Fruit fly (Drosophila melanogaster) whole organism, wandering third instar larva: ENCODE data around the gene ckd.
A peak's percentile ranks its signal among the peaks of the same experiment; 100 is the strongest.

Experiments
- Abd-B ChIP-seq: fragments of >200 bp; optimal IDR thresholded peaks from 2 replicates; lab custom pipeline; 2017; ENCODE audit warnings: missing biosample characterization, missing genetic modification characterization
- CG32264 ChIP-seq: fragments of 200-800 bp; sonication (Bioruptor generic); optimal IDR thresholded peaks from 2 replicates; lab custom pipeline; 2016; ENCODE audit warnings: missing biosample characterization, missing genetic modification characterization
- CG9705 ChIP-seq: fragments of 200-800 bp; sonication (Bioruptor generic); optimal IDR thresholded peaks from 2 replicates; lab custom pipeline; 2018; ENCODE audit warnings: missing biosample characterization, mild to moderate bottlenecking, missing genetic modification characterization
- CrebA ChIP-seq: fragments of 200-800 bp; sonication (Bioruptor generic); optimal IDR thresholded peaks from 2 replicates; lab custom pipeline; 2016; ENCODE audit warnings: missing biosample characterization, mild to moderate bottlenecking, missing genetic modification characterization, borderline replicate concordance
- Dfd ChIP-seq: fragments of >200 bp; optimal IDR thresholded peaks from 2 replicates; lab custom pipeline; 2017; ENCODE audit warnings: missing biosample characterization, missing genetic modification characterization
- Dif ChIP-seq: fragments of 200-275, 200-300 bp; sonication (Bioruptor generic); optimal IDR thresholded peaks from 2 replicates; lab custom pipeline; 2018; ENCODE audit warnings: missing biosample characterization, missing genetic modification characterization; ENCODE audit not compliant: partially characterized antibody
- GATAd ChIP-seq: sonication (Bioruptor generic); optimal IDR thresholded peaks from 2 replicates; lab custom pipeline; 2016; ENCODE audit warnings: missing biosample characterization, missing genetic modification characterization
- HLH106 ChIP-seq: fragments of 200-800 bp; optimal IDR thresholded peaks from 3 replicates; lab custom pipeline; 2019; ENCODE audit warnings: missing biosample characterization, mild to moderate bottlenecking, missing genetic modification characterization, moderate library complexity
- Hnf4 ChIP-seq: fragments of 200-800 bp; sonication (Bioruptor generic); optimal IDR thresholded peaks from 2 replicates; lab custom pipeline; 2016; ENCODE audit warnings: missing biosample characterization, mild to moderate bottlenecking, missing genetic modification characterization
- Hr78 ChIP-seq: fragments of >200 bp; optimal IDR thresholded peaks from 2 replicates; lab custom pipeline; 2017; ENCODE audit warnings: missing biosample characterization, missing genetic modification characterization
- Hr83 ChIP-seq: fragments of 200-300 bp; sonication (Bioruptor generic); optimal IDR thresholded peaks from 2 replicates; lab custom pipeline; 2016; ENCODE audit warnings: missing biosample characterization, mild to moderate bottlenecking, missing genetic modification characterization, moderate library complexity; ENCODE audit not compliant: poor library complexity, severe bottlenecking
- Jra ChIP-seq: sonication (Bioruptor generic); optimal IDR thresholded peaks from 2 replicates; lab custom pipeline; 2016; ENCODE audit warnings: missing biosample characterization, missing genetic modification characterization
- Mio ChIP-seq: sonication (Bioruptor generic); optimal IDR thresholded peaks from 2 replicates; lab custom pipeline; 2016; ENCODE audit warnings: missing biosample characterization, missing genetic modification characterization
- Myc ChIP-seq: fragments of >200 bp; optimal IDR thresholded peaks from 2 replicates; lab custom pipeline; 2017
- N ChIP-seq: fragments of >200 bp; optimal IDR thresholded peaks from 2 replicates; lab custom pipeline; 2018; ENCODE audit warnings: missing biosample characterization, missing external identifiers, missing genetic modification characterization
- OdsH ChIP-seq: fragments of 200-800 bp; sonication (Bioruptor generic); optimal IDR thresholded peaks from 2 replicates; lab custom pipeline; 2016; ENCODE audit warnings: missing biosample characterization, mild to moderate bottlenecking, missing genetic modification characterization
- Rel ChIP-seq, 2 experiments: fragments of 200-800 bp; sonication (Bioruptor generic) in 1 of 2; optimal IDR thresholded peaks; 2 replicates in 1 of 2; 3 replicates in 1 of 2; lab custom pipeline; 2016 to 2019; ENCODE audit warnings: mild to moderate bottlenecking in 2 of 2, missing biosample characterization in 2 of 2, missing genetic modification characterization in 2 of 2, moderate library complexity in 1 of 2
- Sp1 ChIP-seq: fragments of 200-800 bp; sonication (Bioruptor generic); optimal IDR thresholded peaks from 3 replicates; lab custom pipeline; 2019; ENCODE audit warnings: missing biosample characterization, mild to moderate bottlenecking, missing genetic modification characterization, moderate library complexity
- Vsx2 ChIP-seq: fragments of 200-300, 225-300 bp; sonication (Bioruptor generic); optimal IDR thresholded peaks from 2 replicates; lab custom pipeline; 2018; ENCODE audit warnings: missing biosample characterization, missing genetic modification characterization; ENCODE audit not compliant: partially characterized antibody
- br ChIP-seq: fragments of 200-800 bp; sonication (Bioruptor generic); optimal IDR thresholded peaks from 2 replicates; lab custom pipeline; 2016; ENCODE audit warnings: missing biosample characterization, missing genetic modification characterization
- brk ChIP-seq: fragments of 200-800 bp; sonication (Bioruptor generic); optimal IDR thresholded peaks from 2 replicates; lab custom pipeline; 2016; ENCODE audit warnings: missing biosample characterization, mild to moderate bottlenecking, missing genetic modification characterization
- dl ChIP-seq, 2 experiments: fragments of 175-275, 200-275 bp in 1 of 2; fragments of 200-275 bp in 1 of 2; sonication (Bioruptor generic); optimal IDR thresholded peaks; lab custom pipeline; 2018; ENCODE audit warnings: mild to moderate bottlenecking in 2 of 2, missing biosample characterization in 2 of 2, missing genetic modification characterization in 2 of 2, moderate library complexity in 2 of 2; ENCODE audit not compliant: partially characterized antibody in 2 of 2, insufficient read depth in 1 of 2
- dmrt93B ChIP-seq: fragments of 200-800 bp; sonication (Bioruptor generic); optimal IDR thresholded peaks from 2 replicates; lab custom pipeline; 2018; ENCODE audit warnings: missing biosample characterization, mild to moderate bottlenecking, missing genetic modification characterization
- dsf ChIP-seq: sonication (Bioruptor generic); optimal IDR thresholded peaks from 2 replicates; lab custom pipeline; 2016; ENCODE audit warnings: missing biosample characterization, missing genetic modification characterization, borderline replicate concordance
- ey ChIP-seq: fragments of 200-800 bp; sonication (Bioruptor generic); optimal IDR thresholded peaks from 2 replicates; lab custom pipeline; 2016; ENCODE audit warnings: missing biosample characterization, missing genetic modification characterization
- foxo ChIP-seq, 2 experiments: fragments of 200-800 bp; sonication (Bioruptor generic); optimal IDR thresholded peaks; 2 replicates in 1 of 2; 3 replicates in 1 of 2; lab custom pipeline; 2016 to 2017; ENCODE audit warnings: missing biosample characterization in 2 of 2, missing genetic modification characterization in 2 of 2
- fru ChIP-seq: fragments of 200-800 bp; sonication (Bioruptor generic); optimal IDR thresholded peaks from 3 replicates; lab custom pipeline; 2016; ENCODE audit warnings: missing biosample characterization, mild to moderate bottlenecking, missing genetic modification characterization
- h ChIP-seq: fragments of 200-800 bp; sonication (Bioruptor generic); optimal IDR thresholded peaks from 3 replicates; lab custom pipeline; 2016; ENCODE audit warnings: missing biosample characterization, mild to moderate bottlenecking, missing genetic modification characterization
- jim ChIP-seq: fragments of 175-275, 200-325 bp; sonication (Bioruptor generic); optimal IDR thresholded peaks from 2 replicates; lab custom pipeline; 2016; ENCODE audit warnings: missing biosample characterization, mild to moderate bottlenecking, missing genetic modification characterization
- lola ChIP-seq: fragments of >200 bp; optimal IDR thresholded peaks from 2 replicates; lab custom pipeline; 2017; ENCODE audit warnings: missing biosample characterization, missing genetic modification characterization
- pan ChIP-seq: fragments of >200 bp; optimal IDR thresholded peaks from 2 replicates; lab custom pipeline; 2017
- psq ChIP-seq: fragments of 200-800 bp; sonication (Bioruptor generic); optimal IDR thresholded peaks from 3 replicates; lab custom pipeline; 2017; ENCODE audit warnings: missing biosample characterization, mild to moderate bottlenecking, missing genetic modification characterization, moderate library complexity
- rgr ChIP-seq: fragments of 200-800 bp; sonication (Bioruptor generic); optimal IDR thresholded peaks from 3 replicates; lab custom pipeline; 2016; ENCODE audit warnings: missing biosample characterization, mild to moderate bottlenecking, missing genetic modification characterization
- sage ChIP-seq: fragments of 200-800 bp; sonication (Bioruptor generic); optimal IDR thresholded peaks from 2 replicates; lab custom pipeline; 2016; ENCODE audit warnings: missing biosample characterization, mild to moderate bottlenecking, missing genetic modification characterization
- sv ChIP-seq: fragments of 200-800 bp; sonication (Bioruptor generic); optimal IDR thresholded peaks from 3 replicates; lab custom pipeline; 2016; ENCODE audit warnings: missing biosample characterization, missing genetic modification characterization
- tai ChIP-seq: sonication (Bioruptor generic); optimal IDR thresholded peaks from 2 replicates; lab custom pipeline; 2016; ENCODE audit warnings: missing biosample characterization, missing genetic modification characterization
- usp ChIP-seq: fragments of >200 bp; optimal IDR thresholded peaks from 2 replicates; lab custom pipeline; 2017; ENCODE audit warnings: missing biosample characterization, missing genetic modification characterization
- woc ChIP-seq: sonication (Bioruptor generic); optimal IDR thresholded peaks from 2 replicates; lab custom pipeline; 2016; ENCODE audit warnings: missing biosample characterization, mild to moderate bottlenecking, missing genetic modification characterization

The ckd gene

DNA sequence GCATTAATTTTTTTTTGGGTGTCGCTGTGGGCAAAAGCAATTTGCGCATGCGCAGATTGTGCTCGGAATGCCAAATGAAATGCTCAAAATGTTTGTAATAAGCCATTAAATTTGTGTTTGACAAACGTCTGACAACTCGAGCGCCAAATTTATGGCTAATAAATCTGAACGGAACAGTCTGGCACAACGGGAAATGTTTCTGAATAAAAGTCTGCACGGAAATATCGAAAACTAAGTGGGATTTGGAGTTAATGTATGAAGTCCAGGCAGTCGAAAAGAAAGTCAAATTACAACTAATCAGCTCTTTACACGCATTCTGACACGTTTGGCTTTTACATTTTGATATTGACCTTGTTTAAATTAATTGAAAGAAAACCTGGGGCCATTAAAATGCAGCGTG, 33.5 kb downstream of the ckd start, which contains the start of gene CG12009:
Gene CG12009, plus strand, starts transcription at position 301 of the 400 bp plus-strand sequence.
- TF ChIP-seq Hnf4 (GFP tag; lab: Kevin White, UChicago) (no peak), ey (GFP tag; lab: Kevin White, UChicago) (no peak), rgr (GFP tag; lab: Kevin White, UChicago) (no peak), OdsH (GFP tag; lab: Kevin White, UChicago) (no peak), Hr78 (GFP tag; lab: Kevin White, UChicago) (no peak), sage (GFP tag; lab: Kevin White, UChicago) (no peak), CrebA (GFP tag; lab: Kevin White, UChicago) (no peak), sv (GFP tag; lab: Kevin White, UChicago) (no peak), Rel (GFP tag; optimal IDR thresholded peaks at IDR 0.05; lab: Kevin White, UChicago) (no peak), Rel (tag; optimal IDR thresholded peaks at IDR 0.05; lab: Kevin White, UChicago) (no peak), N (GFP tag; lab: Kevin White, UChicago) (no peak), dl (GFP tag; optimal IDR thresholded peaks at IDR 0.05; lab: Kevin White, UChicago; ENCODE audit: insufficient read depth in 1 of 2, partially characterized antibody in 2 of 2) (no peak), Dfd (GFP tag; lab: Kevin White, UChicago) (no peak), CG9705 (no peak), Dif (GFP tag; lab: Kevin White, UChicago) (no peak), tai (GFP tag; lab: Kevin White, UChicago) (no peak), HLH106 (no peak), woc (GFP tag; lab: Kevin White, UChicago) (no peak), h (GFP tag; lab: Kevin White, UChicago) (no peak), jim (no peak)

dm6 chr3L:3300345-3300744, 42.7 kb downstream of the ckd start:
- TF ChIP-seq Abd-B (GFP tag; lab: Kevin White, UChicago) (no peak), Hr78 (GFP tag; lab: Kevin White, UChicago) (no peak), lola (GFP tag; lab: Kevin White, UChicago) (no peak), br (peak; percentile 41), Jra (GFP tag; lab: Kevin White, UChicago) (no peak), Dif (GFP tag; lab: Kevin White, UChicago) (no peak), Dfd (GFP tag; lab: Kevin White, UChicago) (no peak), foxo (GFP tag; optimal IDR thresholded peaks at IDR 0.05; lab: Kevin White, UChicago) (peak in 1 of 2 experiments; percentile 48), Mio (no peak), Vsx2 (GFP tag; lab: Kevin White, UChicago) (no peak), OdsH (GFP tag; lab: Kevin White, UChicago) (peak; percentile 49), jim (no peak), GATAd (no peak), h (GFP tag; lab: Kevin White, UChicago) (peak; percentile 83), dmrt93B (GFP tag; lab: Kevin White, UChicago) (peak; percentile 38), brk (GFP tag; lab: Kevin White, UChicago) (no peak), Sp1 (peak; percentile 47), tai (GFP tag; lab: Kevin White, UChicago) (no peak), usp (GFP tag; lab: Kevin White, UChicago) (no peak), rgr (GFP tag; lab: Kevin White, UChicago) (no peak), CG9705 (no peak), dl (GFP tag; optimal IDR thresholded peaks at IDR 0.05; lab: Kevin White, UChicago; ENCODE audit: insufficient read depth in 1 of 2, partially characterized antibody in 2 of 2) (no peak), Hr83 (no peak), Rel (GFP tag; optimal IDR thresholded peaks at IDR 0.05; lab: Kevin White, UChicago) (no peak), Rel (tag; optimal IDR thresholded peaks at IDR 0.05; lab: Kevin White, UChicago) (no peak), HLH106 (peak; percentile 63), CrebA (GFP tag; lab: Kevin White, UChicago) (no peak), ey (GFP tag; lab: Kevin White, UChicago) (peak; percentile 50), N (GFP tag; lab: Kevin White, UChicago) (no peak), sage (GFP tag; lab: Kevin White, UChicago) (peak; percentile 17), pan (lab: Kevin White, UChicago) (no peak), sv (GFP tag; lab: Kevin White, UChicago) (peak; percentile 25), Myc (lab: Kevin White, UChicago) (no peak), Hnf4 (GFP tag; lab: Kevin White, UChicago) (no peak), dsf (GFP tag; lab: Kevin White, UChicago) (no peak), fru (GFP tag; lab: Kevin White, UChicago) (peak; percentile 31), woc (GFP tag; lab: Kevin White, UChicago) (peak; percentile 52), CG32264 (peak; percentile 42), psq (GFP tag; lab: Kevin White, UChicago) (peak; percentile 20)
